Worm (Caenorhabditis elegans): ENCODE data around the gene ruvb-1.

ce11 chrV:10003315-10003969 lies 22.8 kb upstream of the ruvb-1 start:
- TF ChIP-seq dmd-9 (GFP tag; IDR thresholded peaks at IDR 0.05) = no peak
- no peak for TF ChIP-seq daf-12 (tag; optimal IDR thresholded peaks at IDR 0.05)
- no peak for TF ChIP-seq ZK337.2 (GFP tag; IDR thresholded peaks at IDR 0.05)
- peak; percentile 55 for TF ChIP-seq mep-1 (tag; optimal IDR thresholded peaks at IDR 0.05)
- no peak for TF ChIP-seq nhr-11 (tag; optimal IDR thresholded peaks at IDR 0.05)
- TF ChIP-seq lsy-2 (tag; optimal IDR thresholded peaks at IDR 0.05) = peak; percentile 23 to 75
- TF ChIP-seq hmg-1.1 (GFP tag; IDR thresholded peaks at IDR 0.05) = no peak
- no peak for TF ChIP-seq nhr-25 (tag; optimal IDR thresholded peaks at IDR 0.05; ENCODE audit: borderline replicate concordance, insufficient read depth)
- TF ChIP-seq nhr-77 (tag; optimal IDR thresholded peaks at IDR 0.05) = peak; percentile 5
- no peak for TF ChIP-seq egl-27 (tag; optimal IDR thresholded peaks at IDR 0.05)
- no peak for TF ChIP-seq snpc-4 (tag; optimal IDR thresholded peaks at IDR 0.05)
- no peak for TF ChIP-seq fkh-10 (GFP tag; optimal IDR thresholded peaks at IDR 0.05)
- TF ChIP-seq R02D3.7 (tag; optimal IDR thresholded peaks at IDR 0.05) = no peak
- TF ChIP-seq ztf-11 (tag; optimal IDR thresholded peaks at IDR 0.05) = no peak

Data from whole organism, L4 larva.